Worm (Caenorhabditis elegans) whole organism, L4 larva: Measurements from ENCODE around the gene ttr-48.

ENCODE experiments used
- D1046.2 ChIP-seq: fragments of 200-800 bp; sonication (Bioruptor generic); IDR thresholded peaks from 2 replicates; pipeline ENCODE4 v1.3.6; 2022; ENCODE audit warnings: missing genetic modification characterization, missing compliant biosample characterization
- F26F4.8 ChIP-seq: fragments of 200-800 bp; sonication (Bioruptor generic); conservative IDR thresholded peaks from 2 replicates; pipeline ENCODE4 v1.3.6; 2022; ENCODE audit warnings: missing genetic modification characterization, missing compliant biosample characterization
- T20F7.1 ChIP-seq: fragments of 200-800 bp; sonication (Bioruptor generic); optimal IDR thresholded peaks from 2 replicates; lab custom pipeline; 2018; ENCODE audit warnings: mild to moderate bottlenecking, missing genetic modification characterization, missing compliant biosample characterization
- Y105C5A.15 ChIP-seq: fragments of 200-800 bp; sonication (Bioruptor generic); IDR thresholded peaks from 2 replicates; pipeline ENCODE4 v1.3.6; 2022; ENCODE audit warnings: missing genetic modification characterization, missing compliant biosample characterization
- Y48G9A.11 ChIP-seq: fragments of 200-800 bp; sonication (Bioruptor generic); IDR thresholded peaks from 2 replicates; pipeline ENCODE4 v1.3.6; 2022; ENCODE audit warnings: missing genetic modification reagents, missing genetic modification characterization, missing compliant biosample characterization
- Y75B8A.6 ChIP-seq: fragments of 200-800 bp; sonication (Bioruptor generic); IDR thresholded peaks from 2 replicates; pipeline ENCODE4 v1.3.6; 2022; ENCODE audit warnings: missing genetic modification reagents, missing genetic modification characterization, missing compliant biosample characterization
- aha-1 ChIP-seq: fragments of 150-350 bp; peaks from one replicate; lab custom pipeline; 2014; ENCODE audit warnings: missing biosample characterization, missing genetic modification characterization
- ama-1 ChIP-seq: fragments of 150-350 bp; optimal IDR thresholded peaks from 2 replicates; lab custom pipeline; 2014; ENCODE audit warnings: inconsistent platforms, mixed read lengths
- attf-4 ChIP-seq: sonication (generic microtip); optimal IDR thresholded peaks from 3 replicates; lab custom pipeline; 2017; ENCODE audit warnings: missing biosample characterization, missing genetic modification characterization
- ces-1 ChIP-seq: fragments of 150-350 bp; sonication (generic microtip); optimal IDR thresholded peaks from 4 replicates; lab custom pipeline; 2014; ENCODE audit warnings: missing biosample characterization, missing genetic modification reagents, missing genetic modification characterization
- cey-2 ChIP-seq: sonication (generic microtip); optimal IDR thresholded peaks from 3 replicates; lab custom pipeline; 2017; ENCODE audit warnings: missing genetic modification characterization, mild to moderate bottlenecking, missing compliant biosample characterization, antibody characterized with exemption, borderline replicate concordance; ENCODE audit not compliant: insufficient read depth
- daf-12 ChIP-seq: fragments of 150-350 bp; optimal IDR thresholded peaks from 2 replicates; lab custom pipeline; 2014; ENCODE audit warnings: missing biosample characterization, missing genetic modification reagents, missing genetic modification characterization
- daf-16 ChIP-seq, 3 experiments: sonication (generic microtip); optimal IDR thresholded peaks; 2 replicates each; lab custom pipeline; 2016 to 2017; ENCODE audit warnings: missing genetic modification characterization in 3 of 3, missing genetic modification reagents in 3 of 3, mild to moderate bottlenecking in 2 of 3, missing compliant biosample characterization in 2 of 3, missing biosample characterization in 1 of 3, moderate library complexity in 1 of 3
- egl-27 ChIP-seq: sonication (generic microtip); optimal IDR thresholded peaks from 3 replicates; lab custom pipeline; 2017; ENCODE audit warnings: missing biosample characterization, missing genetic modification reagents, missing genetic modification characterization
- fkh-10 ChIP-seq: fragments of 150-350 bp; optimal IDR thresholded peaks from 2 replicates; lab custom pipeline; 2014; ENCODE audit warnings: missing biosample characterization, missing genetic modification reagents, missing genetic modification characterization
- gei-8 ChIP-seq: fragments of 200-800 bp; sonication (Bioruptor generic); optimal IDR thresholded peaks from 2 replicates; lab custom pipeline; 2018; ENCODE audit warnings: mild to moderate bottlenecking, missing genetic modification characterization, missing compliant biosample characterization
- lin-29 ChIP-seq: fragments of 200-800 bp; sonication (Bioruptor generic); IDR thresholded peaks from 2 replicates; pipeline ENCODE4 v1.3.6; 2022; ENCODE audit warnings: missing genetic modification reagents, missing genetic modification characterization, missing compliant biosample characterization
- mdt-29 ChIP-seq: fragments of 200-800 bp; sonication (Bioruptor generic); IDR thresholded peaks from 2 replicates; pipeline ENCODE4 v1.3.6; 2022; ENCODE audit warnings: missing genetic modification reagents, missing genetic modification characterization, missing compliant biosample characterization
- mes-2 ChIP-seq: sonication (generic microtip); optimal IDR thresholded peaks from 2 replicates; lab custom pipeline; 2016; ENCODE audit warnings: missing genotype, mild to moderate bottlenecking, missing genetic modification characterization, missing compliant biosample characterization; ENCODE audit not compliant: poor library complexity, severe bottlenecking
- nhr-10 ChIP-seq: fragments of 150-350 bp; optimal IDR thresholded peaks from 2 replicates; lab custom pipeline; 2014; ENCODE audit warnings: missing biosample characterization, missing genetic modification characterization
- nhr-102 ChIP-seq: sonication (generic microtip); optimal IDR thresholded peaks from 2 replicates; lab custom pipeline; 2016; ENCODE audit warnings: mild to moderate bottlenecking, missing genetic modification characterization, moderate library complexity, missing compliant biosample characterization
- nhr-11 ChIP-seq: fragments of 150-350 bp; optimal IDR thresholded peaks from 2 replicates; lab custom pipeline; 2014; ENCODE audit warnings: missing biosample characterization, missing genetic modification characterization
- nhr-237 ChIP-seq: sonication (generic microtip); optimal IDR thresholded peaks from 2 replicates; lab custom pipeline; 2017; ENCODE audit warnings: missing biosample characterization, missing genetic modification characterization
- nhr-25 ChIP-seq: sonication (generic microtip); optimal IDR thresholded peaks from 2 replicates; lab custom pipeline; 2017; ENCODE audit warnings: missing genetic modification characterization, mild to moderate bottlenecking, missing compliant biosample characterization, antibody characterized with exemption, moderate library complexity, borderline replicate concordance; ENCODE audit not compliant: insufficient read depth
- nhr-28 ChIP-seq: fragments of 150-350 bp; optimal IDR thresholded peaks from 2 replicates; lab custom pipeline; 2014; ENCODE audit warnings: missing biosample characterization, missing genetic modification characterization
- nhr-76 ChIP-seq: fragments of 150-350 bp; optimal IDR thresholded peaks from 2 replicates; lab custom pipeline; 2014; ENCODE audit warnings: missing biosample characterization, missing genetic modification characterization
- nhr-77 ChIP-seq: fragments of 150-350 bp; optimal IDR thresholded peaks from 2 replicates; lab custom pipeline; 2014; ENCODE audit warnings: missing biosample characterization, missing genetic modification characterization
- pqm-1 ChIP-seq: sonication (generic microtip); optimal IDR thresholded peaks from 2 replicates; lab custom pipeline; 2017; ENCODE audit warnings: missing biosample characterization, missing genetic modification characterization
- skn-1 ChIP-seq: fragments of 150-350 bp; optimal IDR thresholded peaks from 2 replicates; lab custom pipeline; 2014; ENCODE audit warnings: missing biosample characterization, missing genetic modification characterization
- snpc-4 ChIP-seq: fragments of 150-350 bp; optimal IDR thresholded peaks from 2 replicates; lab custom pipeline; 2014; ENCODE audit warnings: missing biosample characterization, missing genetic modification characterization
- spr-3 ChIP-seq: fragments of 200-800 bp; sonication (Bioruptor generic); optimal IDR thresholded peaks from 2 replicates; lab custom pipeline; 2018; ENCODE audit warnings: mild to moderate bottlenecking, missing genetic modification characterization, missing compliant biosample characterization
- unc-62 ChIP-seq, 3 experiments: fragments of 150-350 bp in 1 of 3; sonication (generic microtip); optimal IDR thresholded peaks in 2 of 3; peaks in 1 of 3; 1 replicate in 1 of 3; 2 replicates in 2 of 3; lab custom pipeline; 2014 to 2017; ENCODE audit warnings: missing biosample characterization in 3 of 3, missing genetic modification characterization in 3 of 3, missing genetic modification reagents in 3 of 3, missing genotype in 1 of 3

ttr-48 gene

ce11 chrX:3871578-3872234 lies 29.5 kb upstream of the ttr-48 start:
- TF ChIP-seq ces-1 (GFP tag; lab: Kevin White, UChicago) (peak; percentile 13), T20F7.1 (no peak), fkh-10 (GFP tag; lab: Kevin White, UChicago) (peak; percentile 77), pqm-1 (tag; lab: Kevin White, UChicago) (no peak), daf-16 (GFP tag; optimal IDR thresholded peaks at IDR 0.05; lab: Kevin White, UChicago) (no peak), daf-16 (tag; optimal IDR thresholded peaks at IDR 0.05; lab: Kevin White, UChicago) (no peak), nhr-77 (no peak), aha-1 (tag; lab: Kevin White, UChicago) (peak; percentile 7), nhr-11 (no peak), skn-1 (tag; lab: Kevin White, UChicago) (no peak)

- no peak for TF ChIP-seq Y48G9A.11 (GFP tag; lab: Robert Waterston, UW)
- no peak for TF ChIP-seq mes-2 (tag; lab: Kevin White, UChicago)
- TF ChIP-seq spr-3 (GFP tag; lab: Kevin White, UChicago) = no peak
- TF ChIP-seq nhr-10 (tag; lab: Kevin White, UChicago) = no peak
- no peak for TF ChIP-seq nhr-237 (tag; lab: Kevin White, UChicago)
- no peak for TF ChIP-seq cey-2
- no peak for TF ChIP-seq D1046.2 (GFP tag; lab: Robert Waterston, UW)
- no peak for TF ChIP-seq mdt-29 (GFP tag; lab: Robert Waterston, UW)
- peak; percentile 34 for TF ChIP-seq nhr-25 (tag; lab: Kevin White, UChicago)
- no peak for TF ChIP-seq nhr-102 (tag; lab: Kevin White, UChicago)
- TF ChIP-seq unc-62 (GFP tag; optimal IDR thresholded peaks at IDR 0.05 in 1 of 2; lab: Kevin White, UChicago) = peak in 1 of 2 experiments; percentile 95
- TF ChIP-seq unc-62 (tag; optimal IDR thresholded peaks at IDR 0.05; lab: Kevin White, UChicago) = no peak
- TF ChIP-seq gei-8 (GFP tag; lab: Kevin White, UChicago) = no peak
- TF ChIP-seq ama-1 (lab: Kevin White, UChicago) = no peak
- no peak for TF ChIP-seq daf-12 (tag; lab: Kevin White, UChicago)
These were observed 25.5 kb upstream of the ttr-48 start for ce11 chrX:3867760-3868159.

DNA sequence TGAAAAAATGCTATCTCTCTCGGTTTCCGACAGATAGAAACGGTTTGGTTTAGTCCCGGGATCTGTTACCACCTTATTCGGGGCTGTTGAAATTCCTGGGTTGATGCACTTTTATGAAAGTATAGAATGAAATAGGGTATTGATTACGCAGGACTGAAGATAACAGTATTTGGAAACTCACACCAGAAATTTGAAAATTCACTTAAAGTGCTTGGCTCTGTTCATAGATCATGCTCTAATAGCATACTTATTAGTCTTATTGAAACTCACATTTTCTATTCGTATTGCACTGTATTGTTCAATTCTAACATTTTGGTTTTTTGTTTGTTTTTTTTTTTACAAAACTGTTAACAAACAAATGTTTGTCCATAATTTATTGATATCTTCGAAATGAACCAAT lies 23.9 kb upstream of the ttr-48 start:
- TF ChIP-seq aha-1 (tag; lab: Kevin White, UChicago) (peak; percentile 95), unc-62 (GFP tag; optimal IDR thresholded peaks at IDR 0.05 in 1 of 2; lab: Kevin White, UChicago) (peak in 1 of 2 experiments; percentile 24), unc-62 (tag; optimal IDR thresholded peaks at IDR 0.05; lab: Kevin White, UChicago) (no peak), T20F7.1 (no peak)
- TF ChIP-seq, all 104 proteins: peak for 2

ce11 chrX:3861294-3861693 lies 19.0 kb upstream of the ttr-48 start:
- TF ChIP-seq nhr-76 (tag; lab: Kevin White, UChicago) (no peak), pqm-1 (tag; lab: Kevin White, UChicago) (no peak), daf-16 (GFP tag; optimal IDR thresholded peaks at IDR 0.05; lab: Kevin White, UChicago) (peak in 1 of 2 experiments; percentile 61), daf-16 (tag; optimal IDR thresholded peaks at IDR 0.05; lab: Kevin White, UChicago) (no peak), snpc-4 (no peak), nhr-28 (no peak), attf-4 (tag; lab: Kevin White, UChicago) (no peak), Y105C5A.15 (GFP tag; lab: Robert Waterston, UW) (no peak), lin-29 (GFP tag; lab: Robert Waterston, UW) (no peak)

DNA sequence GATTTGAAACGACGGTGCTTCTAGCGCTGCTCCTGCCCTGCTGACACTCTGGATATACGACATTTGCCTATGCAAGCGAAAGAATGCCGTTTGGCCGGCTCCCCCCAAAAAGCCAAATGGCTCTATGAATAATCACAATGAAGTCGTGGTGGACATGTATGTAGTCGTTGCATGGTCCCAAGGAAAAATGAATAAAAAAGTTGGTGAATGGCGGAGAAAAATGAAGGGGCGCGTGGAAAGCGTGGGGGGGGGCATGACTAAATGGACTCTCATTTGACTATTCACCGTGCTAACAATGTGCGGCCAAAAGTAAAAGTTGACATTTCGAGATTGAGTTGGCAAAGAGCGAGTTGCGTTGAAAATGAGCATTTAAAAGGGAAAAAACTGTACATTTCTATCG lies 17.2 kb upstream of the ttr-48 start:
- TF ChIP-seq unc-62 (GFP tag; optimal IDR thresholded peaks at IDR 0.05 in 1 of 2; lab: Kevin White, UChicago) (peak in 1 of 2 experiments; percentile 98), unc-62 (tag; optimal IDR thresholded peaks at IDR 0.05; lab: Kevin White, UChicago) (no peak), F26F4.8 (no peak), Y75B8A.6 (GFP tag; lab: Robert Waterston, UW) (no peak), egl-27 (tag; lab: Kevin White, UChicago) (no peak)
